Worm (Caenorhabditis elegans) whole organism, early embryonic: ENCODE measurements around the gene T07D4.5.
A peak's percentile ranks its signal among the peaks of the same experiment; 100 is the strongest.

ENCODE experiments used
- B0310.2 ChIP-seq: sonication (generic microtip); optimal IDR thresholded peaks from 2 replicates; lab custom pipeline; 2016; ENCODE audit warnings: mild to moderate bottlenecking, missing genetic modification characterization, missing compliant biosample characterization
- F13C5.2 ChIP-seq: sonication (generic microtip); optimal IDR thresholded peaks from 2 replicates; lab custom pipeline; 2017; ENCODE audit warnings: mild to moderate bottlenecking, missing genetic modification characterization, inconsistent platforms, missing compliant biosample characterization
- aly-1 ChIP-seq: sonication (generic microtip); optimal IDR thresholded peaks from 2 replicates; lab custom pipeline; 2016; ENCODE audit warnings: missing genetic modification characterization, missing compliant biosample characterization
- ama-1 ChIP-seq: fragments of 150-350 bp; optimal IDR thresholded peaks from 2 replicates; lab custom pipeline; 2014
- ceh-13 ChIP-seq: fragments of 200-800 bp; sonication (Bioruptor generic); optimal IDR thresholded peaks from 2 replicates; lab custom pipeline; 2018; ENCODE audit warnings: mild to moderate bottlenecking, missing genetic modification characterization, missing compliant biosample characterization
- ceh-36 ChIP-seq: sonication (generic microtip); optimal IDR thresholded peaks from 2 replicates; lab custom pipeline; 2016; ENCODE audit warnings: missing genetic modification characterization, inconsistent platforms, missing compliant biosample characterization
- ets-7 ChIP-seq: sonication (generic microtip); optimal IDR thresholded peaks from 2 replicates; lab custom pipeline; 2016; ENCODE audit warnings: missing genotype, missing genetic modification characterization, missing compliant biosample characterization
- flt-1 ChIP-seq: fragments of 200-800 bp; sonication (Bioruptor generic); IDR thresholded peaks from 2 replicates; pipeline ENCODE4 v1.3.6; 2022; ENCODE audit warnings: missing genetic modification characterization, missing compliant biosample characterization
- hmbx-1 ChIP-seq: sonication (generic microtip); optimal IDR thresholded peaks from 2 replicates; lab custom pipeline; 2016; ENCODE audit warnings: mild to moderate bottlenecking, missing genetic modification characterization, missing compliant biosample characterization
- hmg-4 ChIP-seq: fragments of 200-800 bp; sonication (Bioruptor generic); optimal IDR thresholded peaks from 2 replicates; lab custom pipeline; 2018; ENCODE audit warnings: mild to moderate bottlenecking, missing genetic modification characterization, missing compliant biosample characterization
- hnd-1 ChIP-seq: sonication (generic microtip); optimal IDR thresholded peaks from 2 replicates; lab custom pipeline; 2016; ENCODE audit warnings: missing genetic modification characterization, missing compliant biosample characterization
- pes-1 ChIP-seq: fragments of 200-800 bp; sonication (Bioruptor generic); IDR thresholded peaks from 2 replicates; pipeline ENCODE4 v1.3.6; 2022; ENCODE audit warnings: missing genetic modification reagents, missing genetic modification characterization, missing compliant biosample characterization
- scrt-1 ChIP-seq: fragments of 200-800 bp; sonication (Bioruptor generic); IDR thresholded peaks from 2 replicates; pipeline ENCODE4 v1.3.6; 2022; ENCODE audit warnings: missing genetic modification characterization, missing compliant biosample characterization
- sea-1 ChIP-seq: fragments of 200-800 bp; sonication (Bioruptor generic); conservative IDR thresholded peaks from 2 replicates; pipeline ENCODE4 v1.3.6; 2022; ENCODE audit warnings: missing genetic modification characterization, missing compliant biosample characterization
- tbx-11 ChIP-seq: fragments of 200-800 bp; sonication (Bioruptor generic); IDR thresholded peaks from 2 replicates; pipeline ENCODE4 v1.3.6; 2022; ENCODE audit warnings: missing genetic modification characterization, missing compliant biosample characterization
- tbx-37 ChIP-seq: fragments of 200-800 bp; sonication (Bioruptor generic); conservative IDR thresholded peaks from 2 replicates; pipeline ENCODE4 v1.3.6; 2022; ENCODE audit warnings: missing genetic modification reagents, missing genetic modification characterization, missing compliant biosample characterization
- tra-4 ChIP-seq: sonication (generic microtip); optimal IDR thresholded peaks from 2 replicates; lab custom pipeline; 2017; ENCODE audit warnings: missing genetic modification characterization, missing compliant biosample characterization

The T07D4.5 gene

DNA sequence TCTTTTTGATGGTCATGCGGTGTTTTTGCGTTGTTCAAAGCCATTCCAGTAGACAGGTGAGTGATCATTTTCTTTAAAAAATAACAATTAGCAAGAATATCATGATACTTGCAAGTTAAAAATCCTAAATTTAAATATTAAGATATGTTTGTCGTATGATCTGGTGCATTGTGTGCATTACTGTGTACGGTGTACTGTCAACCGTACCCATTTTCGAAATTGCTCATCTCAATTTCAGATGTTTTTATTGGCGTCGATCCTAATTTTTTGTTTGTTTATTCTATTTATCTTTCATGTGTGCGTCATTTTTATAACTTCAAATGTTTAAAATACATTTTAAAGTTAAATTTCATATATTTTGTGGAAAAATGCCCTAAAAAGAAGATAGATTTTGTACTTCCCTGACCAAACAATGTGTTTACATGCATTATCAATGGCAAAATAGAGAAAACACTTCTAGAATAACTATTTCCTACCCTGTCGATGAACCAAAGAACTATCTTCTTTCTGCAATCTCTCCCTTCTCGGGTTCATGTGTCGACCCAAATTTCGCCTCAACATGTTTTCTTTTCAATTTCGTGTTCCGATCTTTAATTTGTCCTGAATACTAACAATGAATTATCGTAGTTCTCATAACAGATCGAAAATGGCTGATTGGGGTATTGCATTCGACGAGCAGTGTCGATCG is at the start of gene T07D4.5, which contains the start of gene ddx-19:
Gene T07D4.5, minus strand, starts transcription at position 71 of the 688 bp plus-strand sequence.
Gene ddx-19, plus strand, starts transcription at position 638 of the 688 bp plus-strand sequence.
- TF ChIP-seq tbx-11 (GFP tag; lab: Robert Waterston, UW) (no peak), scrt-1 (no peak), B0310.2 (tag; lab: Kevin White, UChicago) (no peak), F13C5.2 (tag; lab: Kevin White, UChicago) (no peak), flt-1 (no peak), ets-7 (no peak), aly-1 (tag; lab: Kevin White, UChicago) (no peak), hmg-4 (no peak), ceh-13 (no peak), hnd-1 (tag; lab: Kevin White, UChicago) (no peak), ceh-36 (tag; lab: Kevin White, UChicago) (no peak), hmbx-1 (no peak), tra-4 (tag; lab: Kevin White, UChicago) (no peak)

DNA sequence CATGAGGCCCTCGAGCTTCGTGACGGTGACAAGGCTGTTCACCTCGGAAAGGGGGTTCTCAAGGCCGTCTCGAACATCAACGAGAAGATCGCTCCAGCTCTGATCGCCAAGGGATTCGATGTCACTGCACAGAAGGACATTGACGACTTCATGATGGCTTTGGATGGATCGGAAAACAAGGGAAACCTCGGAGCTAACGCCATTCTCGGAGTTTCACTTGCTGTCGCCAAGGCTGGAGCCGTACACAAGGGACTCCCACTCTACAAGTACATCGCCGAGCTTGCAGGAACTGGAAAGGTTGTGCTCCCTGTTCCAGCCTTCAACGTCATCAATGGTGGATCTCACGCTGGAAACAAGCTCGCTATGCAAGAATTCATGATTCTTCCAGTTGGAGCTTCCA is 48.3 kb upstream of the T07D4.5 start:
- TF ChIP-seq ets-7 (no peak), aly-1 (tag; lab: Kevin White, UChicago) (no peak), ceh-36 (tag; lab: Kevin White, UChicago) (no peak), flt-1 (no peak), hnd-1 (tag; lab: Kevin White, UChicago) (no peak), hmg-4 (no peak), sea-1 (GFP tag; lab: Robert Waterston, UW) (no peak), F13C5.2 (tag; lab: Kevin White, UChicago) (no peak), tbx-11 (GFP tag; lab: Robert Waterston, UW) (no peak)

DNA sequence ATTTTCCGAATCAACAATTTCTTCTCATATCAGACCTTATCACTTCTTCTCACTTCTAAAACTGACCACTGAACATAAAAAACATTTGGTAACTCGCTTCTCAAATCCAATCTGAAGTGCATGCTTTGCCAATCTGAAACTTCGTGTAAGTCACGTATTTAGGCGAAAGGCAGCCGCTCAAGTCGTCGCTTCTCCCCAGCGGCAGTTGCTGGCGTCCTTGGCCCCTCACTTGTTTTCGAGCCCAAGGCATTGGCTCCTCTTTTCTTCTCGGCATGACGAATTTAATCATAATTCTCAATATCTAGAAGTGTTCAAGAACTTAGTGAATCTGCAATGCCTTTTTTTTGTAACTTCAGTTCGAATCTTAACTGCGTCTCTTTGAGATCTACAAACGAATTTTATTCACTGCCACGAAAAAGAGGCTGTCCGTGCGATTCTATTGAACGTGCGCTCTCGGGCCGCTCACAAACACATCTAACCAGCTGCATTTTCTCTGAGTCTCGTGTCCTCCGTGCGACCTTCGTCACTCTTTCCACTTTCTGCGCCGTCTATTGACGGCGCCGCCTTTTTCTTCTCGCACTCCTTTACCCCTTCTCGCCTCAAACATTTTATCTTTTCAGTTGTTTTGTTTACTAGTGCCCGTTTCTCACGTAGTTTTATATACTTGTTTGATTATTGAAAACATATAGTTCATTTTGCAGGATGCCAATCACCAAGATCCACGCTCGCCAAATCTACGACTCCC is 47.4 kb upstream of the T07D4.5 start:
- TF ChIP-seq hnd-1 (tag; lab: Kevin White, UChicago) (no peak), tbx-11 (GFP tag; lab: Robert Waterston, UW) (no peak), hmbx-1 (no peak), scrt-1 (no peak), hmg-4 (no peak), ceh-13 (no peak), flt-1 (no peak), F13C5.2 (tag; lab: Kevin White, UChicago) (no peak), tbx-37 (GFP tag; lab: Robert Waterston, UW) (no peak), B0310.2 (tag; lab: Kevin White, UChicago) (no peak), ets-7 (no peak)

DNA sequence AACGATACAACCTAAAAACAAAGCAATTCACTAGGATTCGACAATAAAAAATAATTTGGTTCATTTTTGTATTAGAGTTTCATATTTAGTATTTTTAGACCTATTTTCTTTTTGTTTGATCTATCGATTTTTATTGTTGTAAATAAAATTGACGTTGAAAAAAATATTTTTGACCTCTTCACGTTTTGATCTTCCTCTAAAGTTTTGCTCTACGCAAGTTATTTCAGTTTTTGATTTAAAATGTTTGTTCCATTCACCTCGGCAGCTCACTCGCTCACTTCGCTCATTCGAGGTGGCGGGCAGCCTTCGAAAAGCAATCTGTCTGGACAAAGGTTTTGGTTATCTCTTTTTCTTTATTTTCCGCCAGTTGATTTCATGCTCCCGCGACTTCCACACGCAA is 46.6 kb upstream of the T07D4.5 start, which contains the start of gene enol-1:
Gene enol-1, plus strand, starts transcription at position 235 of the 400 bp plus-strand sequence.
- TF ChIP-seq hnd-1 (tag; lab: Kevin White, UChicago) = no peak
- TF ChIP-seq ama-1 = no peak
- TF ChIP-seq tbx-11 (GFP tag; lab: Robert Waterston, UW) = no peak
- TF ChIP-seq sea-1 (GFP tag; lab: Robert Waterston, UW) = no peak
- TF ChIP-seq pes-1 = no peak
- no peak for TF ChIP-seq ceh-13
- TF ChIP-seq F13C5.2 (tag; lab: Kevin White, UChicago) = no peak
- TF ChIP-seq hmg-4 = no peak
- TF ChIP-seq scrt-1 = no peak
- TF ChIP-seq ets-7 = no peak
- no peak for TF ChIP-seq aly-1 (tag; lab: Kevin White, UChicago)
- no peak for TF ChIP-seq B0310.2 (tag; lab: Kevin White, UChicago)
- TF ChIP-seq tra-4 (tag; lab: Kevin White, UChicago) = no peak

DNA sequence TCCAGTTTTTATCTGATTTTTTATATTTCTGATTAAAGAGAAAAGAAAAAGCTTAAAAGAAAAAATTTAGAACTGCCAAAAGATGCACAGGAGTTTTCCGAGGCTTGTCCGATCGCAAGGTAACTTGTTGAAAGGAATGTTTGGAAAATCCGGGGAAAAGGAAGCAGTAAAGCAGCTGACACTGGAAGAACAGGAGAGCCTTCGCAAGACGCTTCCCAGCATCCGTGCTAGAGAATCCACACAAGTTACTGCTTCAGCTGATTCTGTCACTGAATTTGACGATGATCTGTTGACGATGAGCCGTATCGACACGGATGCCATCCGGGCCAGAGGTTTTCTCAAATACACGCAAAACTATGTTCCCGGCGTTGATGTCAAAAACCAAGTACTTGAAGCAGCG is 45.6 kb upstream of the T07D4.5 start, which contains the start of gene mrpl-50:
Gene mrpl-50, plus strand, starts transcription at position 71 of the 400 bp plus-strand sequence.
- TF ChIP-seq ama-1 = no peak
- TF ChIP-seq tbx-11 (GFP tag; lab: Robert Waterston, UW) = no peak
- TF ChIP-seq pes-1 = no peak
- TF ChIP-seq ceh-13 = no peak
- no peak for TF ChIP-seq ceh-36 (tag; lab: Kevin White, UChicago)
- TF ChIP-seq tra-4 (tag; lab: Kevin White, UChicago) = peak; percentile 22
- TF ChIP-seq flt-1 = no peak
- no peak for TF ChIP-seq aly-1 (tag; lab: Kevin White, UChicago)

DNA sequence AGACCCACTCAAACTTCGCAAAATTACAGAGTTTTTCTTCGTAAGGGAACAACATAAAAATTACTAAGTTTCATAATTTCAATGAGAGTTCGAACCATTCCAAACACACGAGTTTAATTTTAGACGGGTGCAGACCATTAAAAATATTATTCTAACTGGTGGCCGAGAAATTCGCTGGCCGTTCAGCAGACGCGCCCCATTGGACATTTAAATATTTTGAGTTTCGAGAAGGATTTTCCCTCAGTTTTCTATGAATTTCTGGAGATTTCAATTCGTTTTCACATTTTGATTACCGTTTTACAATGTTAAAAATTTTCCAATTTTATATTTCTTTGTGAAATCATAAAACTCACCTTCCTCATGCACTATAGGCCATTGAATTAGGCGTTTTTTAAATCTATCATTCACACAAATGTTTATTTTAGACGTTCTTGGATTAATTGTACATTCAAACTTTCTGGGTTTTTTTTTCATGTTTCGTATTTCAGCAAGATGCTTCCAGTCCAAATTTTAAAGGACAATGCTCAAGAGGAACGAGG is 43.2 kb upstream of the T07D4.5 start, which contains the start of gene cct-2:
Gene cct-2, plus strand, starts transcription at position 489 of the 539 bp plus-strand sequence.
- TF ChIP-seq scrt-1 = no peak
- TF ChIP-seq flt-1 = peak; percentile 52; the same call in 1 of the 2 replicates
- TF ChIP-seq sea-1 (GFP tag; lab: Robert Waterston, UW) = no peak
- TF ChIP-seq ets-7 = peak; percentile 25

DNA sequence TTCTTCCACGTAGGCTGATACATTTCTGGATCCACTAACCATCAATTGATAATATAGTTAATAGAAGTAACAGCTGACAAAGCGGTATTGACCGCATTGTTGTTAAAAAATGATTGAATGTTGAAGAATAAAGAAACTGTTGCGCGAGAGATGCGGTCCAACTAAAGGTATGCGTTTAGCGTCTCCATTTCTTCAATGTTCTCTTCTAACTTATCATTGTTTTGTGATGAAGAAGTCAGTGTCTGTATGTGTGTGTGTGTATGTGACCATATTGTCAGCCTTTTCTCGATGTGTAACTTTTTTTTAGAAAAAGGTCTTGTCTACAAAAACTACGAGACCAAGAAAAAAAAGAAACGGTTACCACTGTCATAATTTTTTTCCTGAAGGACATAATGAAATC is 42.3 kb upstream of the T07D4.5 start, which contains the start of gene B0457.2:
Gene B0457.2, minus strand, starts transcription at position 101 of the 400 bp plus-strand sequence.
- TF ChIP-seq tra-4 (tag; lab: Kevin White, UChicago) = no peak
- no peak for TF ChIP-seq F13C5.2 (tag; lab: Kevin White, UChicago)
- no peak for TF ChIP-seq tbx-11 (GFP tag; lab: Robert Waterston, UW)
- TF ChIP-seq scrt-1 = no peak
- TF ChIP-seq hnd-1 (tag; lab: Kevin White, UChicago) = no peak
- no peak for TF ChIP-seq ama-1
- TF ChIP-seq tbx-37 (GFP tag; lab: Robert Waterston, UW) = no peak
- no peak for TF ChIP-seq ceh-13
- no peak for TF ChIP-seq hmbx-1
- TF ChIP-seq ceh-36 (tag; lab: Kevin White, UChicago) = no peak
- no peak for TF ChIP-seq pes-1
- no peak for TF ChIP-seq B0310.2 (tag; lab: Kevin White, UChicago)
